Worm (Caenorhabditis elegans) whole organism, L4/young adult: Measurements from ENCODE around the gene C47G2.4.

Experiments
- W03F9.2 ChIP-seq: fragments of 150-350 bp; optimal IDR thresholded peaks from 2 replicates; lab custom pipeline; 2014; ENCODE audit warnings: missing biosample characterization, missing genetic modification characterization
- him-1 ChIP-seq: sonication (generic microtip); optimal IDR thresholded peaks from 2 replicates; lab custom pipeline; 2016; ENCODE audit warnings: missing genotype, missing genetic modification reagents, missing genetic modification characterization, missing compliant biosample characterization

DNA sequence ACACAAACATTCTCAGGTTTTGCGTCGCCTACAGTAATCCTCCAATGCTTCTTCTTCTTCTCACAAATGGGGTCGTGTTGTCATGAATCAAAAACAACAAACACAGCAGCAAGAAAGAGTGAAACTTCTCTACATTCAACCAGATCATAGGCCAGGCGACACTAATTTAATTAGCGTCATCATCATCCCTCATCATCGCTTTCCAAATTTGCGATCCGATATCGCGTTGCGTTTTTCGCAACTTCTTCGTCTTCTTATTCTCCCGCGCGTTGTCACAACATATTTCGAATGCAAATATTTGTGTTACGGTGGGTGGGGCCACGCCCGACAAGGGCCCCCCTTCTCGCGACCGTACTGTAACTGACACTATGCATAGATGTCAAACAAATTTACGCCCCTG is 7.0 kb downstream of the C47G2.4 start:
- no peak for TF ChIP-seq W03F9.2 (tag; lab: Kevin White, UChicago)
- TF ChIP-seq him-1 (tag; lab: Kevin White, UChicago), result no peak
